Worm (Caenorhabditis elegans) whole organism, young adult: Measurements from ENCODE around the gene C50B8.6.
A peak's percentile ranks its signal among the peaks of the same experiment; 100 is the strongest.

ENCODE experiments used
- F33H1.4 ChIP-seq: fragments of 200-800 bp; sonication (Bioruptor generic); IDR thresholded peaks from 2 replicates; pipeline ENCODE4 v1.3.6; 2022; ENCODE audit warnings: missing genetic modification reagents, missing genetic modification characterization, missing compliant biosample characterization
- F49E8.2 ChIP-seq: sonication (generic microtip); optimal IDR thresholded peaks from 3 replicates; lab custom pipeline; 2017; ENCODE audit warnings: missing genetic modification characterization, mild to moderate bottlenecking, missing compliant biosample characterization, antibody characterized with exemption, moderate library complexity; ENCODE audit not compliant: insufficient read depth
- Y95B8A.8 ChIP-seq: fragments of 200-800 bp; sonication (Bioruptor generic); IDR thresholded peaks from 2 replicates; pipeline ENCODE4 v1.3.6; 2022; ENCODE audit warnings: missing genetic modification reagents, missing genetic modification characterization, missing compliant biosample characterization
- ama-1 ChIP-seq, 3 experiments: fragments of 150-350 bp in 1 of 3; sonication (generic microtip) in 2 of 3; optimal IDR thresholded peaks; 2 replicates each; lab custom pipeline; 2014 to 2018; ENCODE audit warnings: missing biosample characterization in 2 of 3, missing genetic modification characterization in 2 of 3, missing genetic modification reagents in 2 of 3
- bed-2 ChIP-seq: fragments of 200-800 bp; sonication (Bioruptor generic); IDR thresholded peaks from 2 replicates; pipeline ENCODE4 v1.3.6; 2022; ENCODE audit warnings: missing genetic modification reagents, missing genetic modification characterization, missing compliant biosample characterization
- ceh-100 ChIP-seq: fragments of 200-800 bp; sonication (Bioruptor generic); IDR thresholded peaks from 2 replicates; pipeline ENCODE4 v1.3.6; 2022; ENCODE audit warnings: missing genetic modification reagents, missing genetic modification characterization, missing compliant biosample characterization
- ceh-40 ChIP-seq: fragments of 200-800 bp; sonication (Bioruptor generic); IDR thresholded peaks from 2 replicates; pipeline ENCODE4 v1.3.6; 2022; ENCODE audit warnings: missing genetic modification characterization, missing compliant biosample characterization
- ceh-58 ChIP-seq: fragments of 200-800 bp; sonication (Bioruptor generic); IDR thresholded peaks from 2 replicates; pipeline ENCODE4 v1.3.6; 2022; ENCODE audit warnings: missing genetic modification characterization, missing compliant biosample characterization
- ceh-79 ChIP-seq: sonication (generic microtip); optimal IDR thresholded peaks from 2 replicates; lab custom pipeline; 2017; ENCODE audit warnings: mild to moderate bottlenecking, missing genetic modification characterization, missing compliant biosample characterization
- die-1 ChIP-seq: sonication (generic microtip); optimal IDR thresholded peaks from 2 replicates; lab custom pipeline; 2016; ENCODE audit warnings: missing genotype, mild to moderate bottlenecking, missing genetic modification characterization, missing compliant biosample characterization
- dox-1 ChIP-seq: fragments of 200-800 bp; sonication (Bioruptor generic); IDR thresholded peaks from 2 replicates; pipeline ENCODE4 v1.3.6; 2022; ENCODE audit warnings: missing genetic modification reagents, missing genetic modification characterization, missing compliant biosample characterization
- dpff-1 ChIP-seq: sonication (generic microtip); optimal IDR thresholded peaks from 2 replicates; lab custom pipeline; 2017; ENCODE audit warnings: mild to moderate bottlenecking, missing genetic modification characterization, missing compliant biosample characterization
- egl-44 ChIP-seq: fragments of 200-800 bp; sonication (Bioruptor generic); IDR thresholded peaks from 2 replicates; pipeline ENCODE4 v1.3.6; 2022; ENCODE audit warnings: missing genetic modification reagents, missing genetic modification characterization, missing compliant biosample characterization
- ekl-4 ChIP-seq: fragments of 200-800 bp; sonication (Bioruptor generic); IDR thresholded peaks from 2 replicates; pipeline ENCODE4 v1.3.6; 2022; ENCODE audit warnings: missing genetic modification reagents, missing genetic modification characterization, missing compliant biosample characterization
- ets-4 ChIP-seq: fragments of 200-800 bp; sonication (Bioruptor generic); optimal IDR thresholded peaks from 2 replicates; lab custom pipeline; 2018; ENCODE audit warnings: mild to moderate bottlenecking, missing genetic modification characterization, missing compliant biosample characterization
- gei-17 ChIP-seq: fragments of 200-800 bp; sonication (Bioruptor generic); optimal IDR thresholded peaks from 2 replicates; lab custom pipeline; 2018; ENCODE audit warnings: mild to moderate bottlenecking, missing genetic modification characterization, missing compliant biosample characterization
- hrde-1 ChIP-seq: sonication (generic microtip); optimal IDR thresholded peaks from 2 replicates; lab custom pipeline; 2016; ENCODE audit warnings: missing genetic modification characterization, mild to moderate bottlenecking, missing compliant biosample characterization, moderate library complexity, missing genotype, missing genetic modification reagents, borderline replicate concordance
- hsf-1 ChIP-seq: fragments of 200-800 bp; sonication (Bioruptor generic); IDR thresholded peaks from 2 replicates; pipeline ENCODE4 v1.3.6; 2022; ENCODE audit warnings: missing genetic modification reagents, missing genetic modification characterization, missing compliant biosample characterization
- let-526 ChIP-seq: fragments of 200-800 bp; sonication (Bioruptor generic); IDR thresholded peaks from 2 replicates; pipeline ENCODE4 v1.3.6; 2022; ENCODE audit warnings: missing genetic modification reagents, missing genetic modification characterization, missing compliant biosample characterization
- lin-40 ChIP-seq: sonication (generic microtip); optimal IDR thresholded peaks from 2 replicates; lab custom pipeline; 2016; ENCODE audit warnings: missing genetic modification characterization, mild to moderate bottlenecking, missing compliant biosample characterization, missing genotype, missing genetic modification reagents
- lsl-1 ChIP-seq: fragments of 200-800 bp; sonication (Bioruptor generic); optimal IDR thresholded peaks from 2 replicates; lab custom pipeline; 2018; ENCODE audit warnings: mild to moderate bottlenecking, missing genetic modification characterization, moderate library complexity, missing compliant biosample characterization
- madf-6 ChIP-seq: fragments of 200-800 bp; sonication (Bioruptor generic); IDR thresholded peaks from 2 replicates; pipeline ENCODE4 v1.3.6; 2022; ENCODE audit warnings: missing genetic modification reagents, missing genetic modification characterization, missing compliant biosample characterization
- mxl-1 ChIP-seq: sonication (generic microtip); optimal IDR thresholded peaks from 2 replicates; lab custom pipeline; 2016; ENCODE audit warnings: missing genetic modification characterization, missing compliant biosample characterization
- nhr-80 ChIP-seq: sonication (generic microtip); optimal IDR thresholded peaks from 2 replicates; lab custom pipeline; 2016; ENCODE audit warnings: missing genetic modification characterization, missing compliant biosample characterization
- pha-4 ChIP-seq: fragments of 150-350 bp; sonication (generic microtip); optimal IDR thresholded peaks from 2 replicates; lab custom pipeline; 2014; ENCODE audit warnings: missing biosample characterization, missing genetic modification reagents, missing genetic modification characterization
- snpc-4 ChIP-seq, 5 experiments: fragments of 150-350 bp in 1 of 5; sonication (generic microtip) in 4 of 5; optimal IDR thresholded peaks; 2 replicates each; lab custom pipeline; 2014 to 2018; ENCODE audit warnings: missing genetic modification characterization in 5 of 5, missing biosample characterization in 3 of 5, antibody characterized with exemption in 2 of 5, mild to moderate bottlenecking in 2 of 5, missing compliant biosample characterization in 2 of 5, missing genotype in 2 of 5, moderate library complexity in 2 of 5, missing genetic modification reagents in 1 of 5
- tbp1 ChIP-seq: fragments of 200-800 bp; sonication (Bioruptor generic); optimal IDR thresholded peaks from 2 replicates; lab custom pipeline; 2018; ENCODE audit warnings: mild to moderate bottlenecking, missing genetic modification characterization, missing compliant biosample characterization
- zim-3 ChIP-seq: sonication (generic microtip); optimal IDR thresholded peaks from 2 replicates; lab custom pipeline; 2017; ENCODE audit warnings: mild to moderate bottlenecking, missing genetic modification characterization, moderate library complexity, missing compliant biosample characterization
- ztf-18 ChIP-seq: sonication (generic microtip); optimal IDR thresholded peaks from 2 replicates; lab custom pipeline; 2016; ENCODE audit warnings: missing genotype, mild to moderate bottlenecking, missing genetic modification characterization, missing compliant biosample characterization
- ztf-22 ChIP-seq: fragments of 200-800 bp; sonication (Bioruptor generic); optimal IDR thresholded peaks from 2 replicates; lab custom pipeline; 2018; ENCODE audit warnings: mild to moderate bottlenecking, missing genetic modification characterization, moderate library complexity, missing compliant biosample characterization

Gene C50B8.6

DNA sequence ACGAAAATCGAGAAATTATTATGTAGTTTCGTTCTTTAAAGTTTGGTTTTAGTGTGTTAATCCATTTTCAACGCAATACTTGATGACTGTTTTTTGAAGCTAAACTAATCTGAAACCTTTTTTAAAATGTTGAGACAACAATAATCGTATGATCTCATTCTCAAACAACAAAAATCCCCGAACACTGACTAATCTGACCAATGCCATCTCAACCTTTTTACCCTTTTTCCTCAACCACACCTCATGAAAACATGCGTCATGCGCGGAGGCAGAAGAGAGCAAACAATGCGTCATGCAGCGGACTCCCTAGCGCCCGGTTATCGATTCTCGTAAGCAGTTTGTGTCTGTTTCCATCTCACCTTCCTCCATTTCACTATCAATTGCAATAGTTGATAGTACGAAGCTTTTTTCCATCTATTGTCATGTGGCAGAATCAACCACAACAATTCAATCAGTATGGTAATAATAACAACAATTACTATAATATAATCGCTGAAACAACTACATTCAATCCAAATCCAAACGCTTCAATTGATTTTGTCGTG, 7.0 kb upstream of the C50B8.6 start, which contains the start of gene C50B8.4:
Gene C50B8.4, plus strand, starts transcription at position 299 of the 545 bp plus-strand sequence.
- TF ChIP-seq mxl-1 (tag; lab: Kevin White, UChicago) (no peak), snpc-4 (GFP tag; optimal IDR thresholded peaks at IDR 0.05; lab: Kevin White, UChicago) (no peak), snpc-4 (tag; optimal IDR thresholded peaks at IDR 0.05; lab: Kevin White, UChicago) (peak in 1 of 4 experiments; percentile 8), nhr-80 (tag; lab: Kevin White, UChicago) (peak; percentile 75), pha-4 (no peak)

DNA sequence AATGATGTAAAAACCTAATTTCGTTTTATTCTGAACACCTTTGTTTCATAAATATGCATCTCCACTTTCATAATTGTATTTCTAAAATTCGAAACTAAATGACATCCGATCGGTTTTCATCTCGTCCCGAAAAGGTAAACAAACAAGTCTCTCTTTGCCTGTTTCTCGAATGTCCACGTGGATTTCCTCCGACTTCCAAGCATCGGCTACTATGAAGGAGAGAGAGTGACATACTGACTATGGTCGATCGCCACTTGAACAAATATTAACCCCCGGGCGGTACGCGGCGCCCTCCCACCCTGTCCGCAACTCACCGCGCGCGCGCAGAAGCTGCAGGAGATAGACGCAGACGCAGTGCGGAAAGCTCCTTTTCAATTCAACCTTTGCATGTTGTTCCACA, 2.9 kb upstream of the C50B8.6 start:
- TF ChIP-seq ztf-22 (GFP tag; lab: Kevin White, UChicago), result no peak
- TF ChIP-seq hsf-1 (GFP tag; lab: Robert Waterston, UW), result 0 out of 2 replicates have a peak, but pooled peaks have one; percentile 9

DNA sequence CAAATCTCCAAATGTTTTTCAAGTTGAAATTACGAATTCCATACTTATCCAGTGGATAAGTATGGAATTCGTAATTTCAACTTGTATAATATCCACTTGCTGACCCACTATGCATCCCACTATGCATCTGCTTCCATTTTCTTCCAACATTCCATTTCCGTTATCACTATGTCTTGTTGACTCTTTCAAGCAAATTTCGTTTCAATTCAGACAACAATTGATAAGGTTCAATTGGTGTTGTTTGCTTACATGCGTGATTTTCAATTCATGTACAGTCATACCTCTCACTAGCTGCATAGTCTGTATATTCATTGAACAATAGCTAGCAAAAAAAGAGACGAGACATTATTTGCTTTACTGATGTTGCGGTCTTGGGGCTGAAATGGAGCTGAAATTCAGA, 1.9 kb upstream of the C50B8.6 start:
- TF ChIP-seq nhr-80 (tag; lab: Kevin White, UChicago) (peak; percentile 17), ceh-100 (GFP tag; lab: Robert Waterston, UW) (no peak), ceh-79 (tag; lab: Kevin White, UChicago) (no peak), mxl-1 (tag; lab: Kevin White, UChicago) (no peak), ekl-4 (no peak), zim-3 (no peak), hrde-1 (no peak), gei-17 (GFP tag; lab: Kevin White, UChicago) (no peak)

DNA sequence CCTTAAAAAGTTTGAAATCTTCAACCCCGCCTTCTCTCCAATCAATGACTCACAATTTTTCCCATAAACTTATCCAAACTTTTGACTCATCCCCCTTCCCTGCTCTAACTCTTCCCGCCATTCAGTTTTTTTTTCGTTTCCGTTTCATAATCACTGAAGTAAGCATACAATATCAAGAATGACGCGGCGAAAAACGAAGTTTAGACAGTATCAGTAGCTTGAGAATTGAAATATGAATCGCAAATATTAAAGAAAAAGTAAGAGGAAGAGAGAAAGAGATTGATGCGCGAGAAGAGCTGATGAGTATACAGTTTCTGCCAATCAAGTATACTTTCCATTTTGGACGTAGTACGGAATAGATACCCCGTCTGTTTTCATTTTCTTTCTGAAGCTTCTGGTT, 1.3 kb upstream of the C50B8.6 start:
- no peak for TF ChIP-seq ceh-58 (GFP tag; lab: Robert Waterston, UW)
- TF ChIP-seq nhr-80 (tag; lab: Kevin White, UChicago), result peak; percentile 75

DNA sequence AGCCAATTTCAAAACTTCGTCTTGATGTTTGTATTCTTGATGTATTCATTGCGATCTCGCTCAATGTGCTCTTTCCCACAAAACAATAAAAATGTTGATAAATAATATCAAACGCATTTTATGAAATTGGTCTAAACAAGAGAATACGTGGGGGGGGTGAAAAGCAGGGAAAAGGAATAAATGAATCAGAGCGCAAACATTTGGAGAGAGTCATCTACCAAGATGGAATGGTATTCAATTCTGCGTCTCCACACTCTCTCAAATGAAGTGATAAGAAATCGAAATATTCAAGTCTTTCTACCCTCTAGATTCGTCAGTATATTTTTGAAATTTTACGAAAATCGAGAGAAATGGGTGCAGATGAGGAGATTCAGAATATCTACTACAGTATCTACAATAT, 1.9 kb downstream of the C50B8.6 start, which contains the start of gene C50B8.5:
Gene C50B8.5, plus strand, starts transcription at position 273 of the 400 bp plus-strand sequence.
- TF ChIP-seq mxl-1 (tag; lab: Kevin White, UChicago) (no peak), F33H1.4 (GFP tag; lab: Robert Waterston, UW) (no peak), nhr-80 (tag; lab: Kevin White, UChicago) (peak; percentile 46), die-1 (tag; lab: Kevin White, UChicago) (no peak)

DNA sequence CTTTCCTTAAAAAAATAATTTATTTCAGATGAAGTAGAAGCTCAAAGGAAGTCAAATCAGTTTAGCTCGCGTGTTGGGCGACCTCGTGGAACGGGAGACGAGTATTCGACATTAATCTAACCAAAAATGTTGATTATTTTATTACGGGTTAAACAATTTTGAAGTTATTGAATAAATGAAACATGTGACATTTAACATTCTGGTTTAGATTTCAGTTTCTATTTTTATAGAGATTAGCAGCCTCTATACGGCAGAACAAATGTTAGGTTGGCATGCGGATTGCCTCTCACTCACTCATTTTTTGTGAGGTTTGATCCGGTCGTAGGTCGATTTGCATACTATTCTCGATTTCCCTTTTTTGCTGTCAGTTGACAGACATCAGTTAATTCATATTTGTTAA, 5.7 kb downstream of the C50B8.6 start, which contains the start of gene F53F4.1:
Gene F53F4.1, plus strand, starts transcription at position 301 of the 400 bp plus-strand sequence.
- TF ChIP-seq lsl-1 (GFP tag; lab: Kevin White, UChicago) (no peak), ztf-18 (tag; lab: Kevin White, UChicago) (no peak), dox-1 (no peak), ets-4 (no peak), madf-6 (GFP tag; lab: Robert Waterston, UW) (no peak), F49E8.2 (tag; lab: Kevin White, UChicago) (no peak), Y95B8A.8 (GFP tag; lab: Robert Waterston, UW) (no peak), dpff-1 (tag; lab: Kevin White, UChicago) (no peak), let-526 (GFP tag; lab: Robert Waterston, UW) (no peak), ceh-40 (GFP tag; lab: Robert Waterston, UW) (no peak), tbp1 (GFP tag; lab: Kevin White, UChicago) (no peak), lin-40 (tag; lab: Kevin White, UChicago) (no peak), ceh-100 (GFP tag; lab: Robert Waterston, UW) (no peak), ama-1 (optimal IDR thresholded peaks at IDR 0.05; lab: Kevin White, UChicago) (no peak), ama-1 (GFP tag; optimal IDR thresholded peaks at IDR 0.05; lab: Kevin White, UChicago) (no peak), bed-2 (no peak), egl-44 (no peak)
